Worm (Caenorhabditis elegans) whole organism, L4/young adult: Measurements from ENCODE around the gene K03H1.11.

Experiments
- W03F9.2 ChIP-seq: fragments of 150-350 bp; optimal IDR thresholded peaks from 2 replicates; lab custom pipeline; 2014; ENCODE audit warnings: missing biosample characterization, missing genetic modification characterization
- him-1 ChIP-seq: sonication (generic microtip); optimal IDR thresholded peaks from 2 replicates; lab custom pipeline; 2016; ENCODE audit warnings: missing genotype, missing genetic modification reagents, missing genetic modification characterization, missing compliant biosample characterization

DNA sequence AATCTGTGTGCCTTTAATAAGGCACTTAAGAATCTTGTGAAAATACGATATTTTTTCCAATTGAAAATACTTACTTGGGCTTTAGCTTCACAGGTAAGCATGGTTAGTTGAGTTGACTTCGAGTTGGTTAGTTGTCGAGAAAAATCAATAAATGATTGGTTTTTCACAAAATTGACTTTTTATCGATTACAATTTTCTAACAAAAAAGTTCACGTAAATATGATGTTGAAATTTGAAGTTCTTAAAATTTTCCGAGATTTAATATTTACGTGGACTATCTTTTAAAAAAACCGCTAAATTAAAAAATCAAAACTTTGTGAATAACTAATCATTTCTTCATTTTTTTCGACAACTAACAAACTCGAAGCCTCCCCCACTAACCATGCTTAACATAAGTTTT lies 31.0 kb downstream of the K03H1.11 start, which contains the start of gene F40F12.3:
- no peak for TF ChIP-seq him-1 (tag; lab: Kevin White, UChicago)
- TF ChIP-seq W03F9.2 (tag; lab: Kevin White, UChicago): no peak
